Worm (Caenorhabditis elegans): Measurements from ENCODE around the gene T14G8.3.

DNA sequence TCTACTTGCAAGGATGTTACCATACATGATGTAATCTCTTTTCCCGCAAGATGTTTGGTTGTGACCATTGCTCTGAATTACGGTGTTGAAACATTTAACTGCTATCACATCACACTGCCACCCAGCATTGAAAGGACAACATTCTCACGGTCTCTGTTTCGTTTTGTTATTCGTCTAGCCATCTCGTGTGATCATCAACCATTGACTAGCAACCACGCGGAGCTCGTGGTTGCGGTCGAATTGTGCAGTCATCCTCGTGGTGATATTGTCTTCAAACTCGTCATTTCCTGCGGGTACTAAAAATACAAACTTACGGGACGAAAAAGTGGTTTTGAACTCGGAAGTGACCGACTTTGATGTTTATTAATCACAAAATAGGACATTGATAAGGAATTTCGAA is 14.6 kb downstream of the T14G8.3 start:
- TF ChIP-seq ama-1 (optimal IDR thresholded peaks at IDR 0.05): no peak
- no peak for TF ChIP-seq fkh-6 (tag; optimal IDR thresholded peaks at IDR 0.05)
- TF ChIP-seq lin-11 (tag; optimal IDR thresholded peaks at IDR 0.05): no peak
- TF ChIP-seq rnt-1 (tag; optimal IDR thresholded peaks at IDR 0.05): no peak
- TF ChIP-seq pag-3 (tag; optimal IDR thresholded peaks at IDR 0.05; ENCODE audit: borderline replicate concordance): no peak
